Worm (Caenorhabditis elegans): ENCODE results near the gene F38E11.9.

F38E11.9 gene

DNA sequence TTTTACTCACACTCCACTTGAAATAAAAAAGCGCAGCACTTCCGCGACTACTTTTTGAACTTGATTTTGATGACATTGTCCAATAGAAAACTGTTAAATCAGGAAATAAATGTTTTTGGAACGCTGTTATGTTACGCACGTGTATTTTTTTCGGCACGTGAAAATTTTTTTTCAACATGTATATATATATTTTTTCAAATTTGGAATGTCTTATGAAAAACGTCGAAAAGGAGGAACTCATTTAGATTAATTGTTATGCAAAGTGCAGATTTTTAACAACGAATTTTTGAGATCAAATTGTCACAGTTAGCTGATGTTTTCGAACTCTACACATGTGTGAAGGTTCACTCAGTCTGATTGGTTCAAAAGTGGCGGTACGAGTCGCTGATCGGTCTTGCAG, 45.3 kb downstream of the F38E11.9 start, which contains the start of gene F56D5.2:
Gene F56D5.2, minus strand, starts transcription at position 101 of the 400 bp plus-strand sequence.
- no peak for TF ChIP-seq Y67H2A.10 (GFP tag; conservative IDR thresholded peaks at IDR 0.05)
- TF ChIP-seq F57A8.1 (GFP tag; optimal IDR thresholded peaks at IDR 0.05) = no peak
- no peak for TF ChIP-seq nfyb-1 (GFP tag; IDR thresholded peaks at IDR 0.05)
- TF ChIP-seq ztf-25 (GFP tag; IDR thresholded peaks at IDR 0.05) = no peak
- TF ChIP-seq cebp-2 (GFP tag; IDR thresholded peaks at IDR 0.05) = no peak
- no peak for TF ChIP-seq C06A6.2 (GFP tag; conservative IDR thresholded peaks at IDR 0.05)
- TF ChIP-seq F39B2.1 (GFP tag; IDR thresholded peaks at IDR 0.05) = no peak
- TF ChIP-seq hlh-12 (tag; optimal IDR thresholded peaks at IDR 0.05) = no peak
- no peak for TF ChIP-seq F23B12.7 (tag; optimal IDR thresholded peaks at IDR 0.05; ENCODE audit: insufficient read depth)
- TF ChIP-seq unc-62 (GFP tag; optimal IDR thresholded peaks at IDR 0.05) = no peak
- TF ChIP-seq F55B11.4 (tag; optimal IDR thresholded peaks at IDR 0.05; ENCODE audit: borderline replicate concordance, insufficient read depth) = no peak
- TF ChIP-seq egrh-3 (GFP tag; IDR thresholded peaks at IDR 0.05) = no peak
- no peak for TF ChIP-seq atf-7 (tag; optimal IDR thresholded peaks at IDR 0.05)
- TF ChIP-seq rec-8 (tag; optimal IDR thresholded peaks at IDR 0.05) = no peak

ce11 chrIV:9397278-9397677, 46.6 kb downstream of the F38E11.9 start, which contains the start of gene F56D5.3:
TSS of gene F56D5.3 (plus strand) at chrIV:9397578.
- TF ChIP-seq ceh-91 (GFP tag; IDR thresholded peaks at IDR 0.05) = no peak
- no peak for TF ChIP-seq F39B2.1 (GFP tag; IDR thresholded peaks at IDR 0.05)
- no peak for TF ChIP-seq bed-2 (GFP tag; IDR thresholded peaks at IDR 0.05)
- TF ChIP-seq madf-3 (GFP tag; IDR thresholded peaks at IDR 0.05) = no peak
- TF ChIP-seq hmg-20 (GFP tag; IDR thresholded peaks at IDR 0.05) = no peak
- TF ChIP-seq F37B4.10 (GFP tag; IDR thresholded peaks at IDR 0.05) = no peak
- TF ChIP-seq ztf-6 (GFP tag; IDR thresholded peaks at IDR 0.05) = no peak
- no peak for TF ChIP-seq unc-62 (GFP tag; optimal IDR thresholded peaks at IDR 0.05)
- no peak for TF ChIP-seq rec-8 (tag; optimal IDR thresholded peaks at IDR 0.05)
- TF ChIP-seq ccch-3 (GFP tag; optimal IDR thresholded peaks at IDR 0.05) = no peak
- TF ChIP-seq ama-1 (optimal IDR thresholded peaks at IDR 0.05) = no peak
- TF ChIP-seq ama-1 (GFP tag; optimal IDR thresholded peaks at IDR 0.05) = no peak

- TF ChIP-seq madf-6 (GFP tag; IDR thresholded peaks at IDR 0.05) (no peak), mel-28 (tag; optimal IDR thresholded peaks at IDR 0.05; ENCODE audit: borderline replicate concordance) (no peak), Y79H2A.3 (GFP tag; conservative IDR thresholded peaks at IDR 0.05) (no peak), ztf-18 (tag; optimal IDR thresholded peaks at IDR 0.05) (no peak), nhr-90 (tag; optimal IDR thresholded peaks at IDR 0.05) (no peak), ceh-100 (GFP tag; IDR thresholded peaks at IDR 0.05) (no peak)
Measured at ce11 chrIV:9396118-9396517, 47.7 kb downstream of the F38E11.9 start, which contains the start of gene col-121. TSS of gene col-121 (minus strand) at chrIV:9396218.
